Fruit fly (Drosophila melanogaster) whole organism, adult: Measurements from ENCODE around the gene CG14022.

ENCODE experiments used
- CG11617 ChIP-seq: fragments of 200-800 bp; sonication (Bioruptor generic); optimal IDR thresholded peaks from 2 replicates; lab custom pipeline; 2017; ENCODE audit warnings: mild to moderate bottlenecking, missing biosample characterization, missing genetic modification reagents, missing genetic modification characterization
- CG12768 ChIP-seq: fragments of 200-800 bp; sonication (Bioruptor generic); optimal IDR thresholded peaks from 2 replicates; lab custom pipeline; 2017; ENCODE audit warnings: missing biosample characterization, missing genetic modification characterization, mild to moderate bottlenecking, moderate library complexity, missing genetic modification reagents
- CG14711 ChIP-seq: fragments of 200-800 bp; sonication (Bioruptor generic); optimal IDR thresholded peaks from 2 replicates; lab custom pipeline; 2018; ENCODE audit warnings: missing biosample characterization, mild to moderate bottlenecking, missing genetic modification characterization, moderate library complexity
- CG1620 ChIP-seq: fragments of 200-800 bp; sonication (Bioruptor generic); optimal IDR thresholded peaks from 2 replicates; lab custom pipeline; 2016; ENCODE audit warnings: missing biosample characterization, missing genetic modification characterization
- CG33017 ChIP-seq: fragments of 200-800 bp; sonication (Bioruptor generic); optimal IDR thresholded peaks from 2 replicates; lab custom pipeline; 2018; ENCODE audit warnings: missing biosample characterization, mild to moderate bottlenecking, missing genetic modification characterization, moderate library complexity
- CG5204 ChIP-seq: fragments of 200-800 bp; sonication (Bioruptor generic); optimal IDR thresholded peaks from 2 replicates; lab custom pipeline; 2016; ENCODE audit warnings: missing biosample characterization, missing genetic modification characterization
- CG7045 ChIP-seq: fragments of 200-800 bp; sonication (Bioruptor generic); optimal IDR thresholded peaks from 2 replicates; lab custom pipeline; 2017; ENCODE audit warnings: missing biosample characterization, mild to moderate bottlenecking, missing genetic modification characterization
- CG7101 ChIP-seq: fragments of 200-800 bp; sonication (Bioruptor generic); optimal IDR thresholded peaks from 2 replicates; lab custom pipeline; 2018; ENCODE audit warnings: missing biosample characterization, mild to moderate bottlenecking, missing genetic modification characterization, moderate library complexity
- Clk ChIP-seq: fragments of 200-800 bp; sonication (Bioruptor generic); optimal IDR thresholded peaks from 2 replicates; lab custom pipeline; 2017; ENCODE audit warnings: missing biosample characterization, missing genetic modification characterization
- Crg-1 ChIP-seq: fragments of 200-800 bp; sonication (Bioruptor generic); optimal IDR thresholded peaks from 2 replicates; lab custom pipeline; 2016; ENCODE audit warnings: missing biosample characterization, missing genetic modification characterization
- Hr96 ChIP-seq: fragments of 200-800 bp; sonication (Bioruptor generic); optimal IDR thresholded peaks from 2 replicates; lab custom pipeline; 2016; ENCODE audit warnings: missing biosample characterization, missing genetic modification characterization
- Mnt ChIP-seq: fragments of 200-800 bp; sonication (Bioruptor generic); optimal IDR thresholded peaks from 2 replicates; lab custom pipeline; 2016; ENCODE audit warnings: missing biosample characterization, mild to moderate bottlenecking, missing genetic modification characterization
- bab1 ChIP-seq: fragments of 200-800 bp; sonication (Bioruptor generic); optimal IDR thresholded peaks from 3 replicates; lab custom pipeline; 2019; ENCODE audit warnings: missing biosample characterization, mild to moderate bottlenecking, missing genetic modification characterization, moderate library complexity
- cic ChIP-seq: fragments of 200-800 bp; sonication (Bioruptor generic); optimal IDR thresholded peaks from 2 replicates; lab custom pipeline; 2017; ENCODE audit warnings: missing biosample characterization, mild to moderate bottlenecking, missing genetic modification characterization, moderate library complexity
- cnc ChIP-seq, 2 experiments: fragments of >200 bp; optimal IDR thresholded peaks; 2 replicates each; lab custom pipeline; 2017
- kay ChIP-seq: fragments of 200-800 bp; sonication (Bioruptor generic); peaks from one replicate; lab custom pipeline; 2016; ENCODE audit warnings: missing biosample characterization, missing genetic modification characterization, borderline replicate concordance
- ovo ChIP-seq: fragments of 200-800 bp; sonication (Bioruptor generic); optimal IDR thresholded peaks from 2 replicates; lab custom pipeline; 2016; ENCODE audit warnings: missing biosample characterization, missing genetic modification characterization
- pad ChIP-seq: fragments of 200-800 bp; sonication (Bioruptor generic); optimal IDR thresholded peaks from 3 replicates; lab custom pipeline; 2017; ENCODE audit warnings: missing biosample characterization, missing genetic modification characterization, mild to moderate bottlenecking, moderate library complexity, missing genetic modification reagents
- tj ChIP-seq: fragments of 200-800 bp; sonication (Bioruptor generic); optimal IDR thresholded peaks from 3 replicates; lab custom pipeline; 2017; ENCODE audit warnings: missing biosample characterization, mild to moderate bottlenecking, missing genetic modification characterization, moderate library complexity
- toe ChIP-seq: fragments of 200-800 bp; sonication (Bioruptor generic); optimal IDR thresholded peaks from 2 replicates; lab custom pipeline; 2016; ENCODE audit warnings: missing biosample characterization, missing genetic modification characterization

The CG14022 gene

DNA sequence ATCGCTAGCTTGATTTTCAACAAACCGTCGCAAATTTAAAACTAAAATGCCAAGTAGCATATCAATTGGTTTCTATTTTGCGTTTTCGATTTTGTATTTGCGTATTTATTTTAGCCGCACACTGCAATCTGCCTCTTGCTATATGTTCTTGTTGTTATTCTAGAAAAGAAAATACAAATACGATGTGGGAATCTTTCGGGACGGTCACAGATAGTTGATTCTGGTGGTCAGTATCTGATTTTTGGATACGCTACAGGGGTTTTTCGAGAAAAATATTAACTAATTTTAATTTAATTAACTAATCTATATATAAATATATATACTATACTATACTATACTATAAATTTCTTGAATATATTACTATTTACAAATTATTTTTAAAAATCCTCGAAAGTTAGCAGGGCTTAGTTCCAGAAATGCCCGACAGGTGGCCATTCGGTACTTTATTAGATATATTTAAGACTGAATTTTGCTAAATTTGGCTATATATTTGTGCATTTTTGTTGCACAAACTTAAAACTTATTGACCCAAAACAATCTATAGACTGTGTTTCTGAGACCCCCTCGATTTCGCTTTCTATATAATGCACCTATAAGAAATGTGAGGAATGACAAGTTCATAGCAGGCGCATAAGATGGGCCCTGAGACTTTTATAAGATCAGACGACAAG, at the start of gene CG14022:
CG14022 (minus strand) TSS at position 51 of the 671 bp plus-strand sequence.
- TF ChIP-seq Mnt (no peak), CG5204 (GFP tag; lab: Kevin White, UChicago) (no peak), Crg-1 (no peak), CG14711 (tag; lab: Kevin White, UChicago) (no peak)

dm6 chr2L:5376442-5376841, 47.8 kb upstream of the CG14022 start:
- no peak for TF ChIP-seq CG1620
- TF ChIP-seq CG7101 (tag; lab: Kevin White, UChicago): no peak
- no peak for TF ChIP-seq CG7045 (GFP tag; lab: Kevin White, UChicago)
- no peak for TF ChIP-seq Hr96
- TF ChIP-seq CG33017 (tag; lab: Kevin White, UChicago): no peak
- TF ChIP-seq CG5204 (GFP tag; lab: Kevin White, UChicago): no peak
- no peak for TF ChIP-seq CG14711 (tag; lab: Kevin White, UChicago)
- no peak for TF ChIP-seq Clk (GFP tag; lab: Kevin White, UChicago)
- no peak for TF ChIP-seq CG11617
- TF ChIP-seq Mnt: no peak

dm6 chr2L:5374989-5375388, 46.3 kb upstream of the CG14022 start:
- TF ChIP-seq kay (GFP tag; lab: Kevin White, UChicago): no peak

dm6 chr2L:5374216-5374615, 45.5 kb upstream of the CG14022 start:
- TF ChIP-seq ovo (GFP tag; lab: Kevin White, UChicago) (no peak), CG14711 (tag; lab: Kevin White, UChicago) (no peak), Clk (GFP tag; lab: Kevin White, UChicago) (no peak), CG1620 (no peak), CG5204 (GFP tag; lab: Kevin White, UChicago) (no peak), cic (GFP tag; lab: Kevin White, UChicago) (no peak), kay (GFP tag; lab: Kevin White, UChicago) (no peak), CG7045 (GFP tag; lab: Kevin White, UChicago) (no peak), toe (no peak), Crg-1 (no peak), CG11617 (no peak), Mnt (no peak), CG33017 (tag; lab: Kevin White, UChicago) (no peak), CG12768 (no peak), cnc (optimal IDR thresholded peaks at IDR 0.05; lab: Kevin White, UChicago) (no peak), Hr96 (no peak), bab1 (GFP tag; lab: Kevin White, UChicago) (no peak)

DNA sequence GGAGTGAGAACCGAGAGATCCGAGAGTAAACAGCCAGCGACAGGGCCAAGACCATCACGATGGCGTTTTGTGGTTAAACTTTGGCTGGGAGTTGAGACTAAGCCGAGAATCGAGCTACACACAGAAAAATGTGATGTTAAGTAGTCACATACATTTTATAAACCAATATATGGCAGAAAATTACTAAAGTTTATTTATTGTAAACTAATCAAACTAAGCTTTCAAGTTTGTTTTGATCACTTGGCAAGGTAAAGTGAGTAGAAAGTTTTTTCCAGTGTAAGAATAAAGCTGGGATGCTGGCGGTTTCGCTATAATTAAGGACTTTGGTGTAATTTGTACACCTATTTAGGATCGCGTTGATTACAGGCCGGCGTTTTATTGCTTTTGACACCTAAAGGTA, 43.9 kb upstream of the CG14022 start:
- no peak for TF ChIP-seq cnc (optimal IDR thresholded peaks at IDR 0.05; lab: Kevin White, UChicago)
- no peak for TF ChIP-seq cic (GFP tag; lab: Kevin White, UChicago)
- no peak for TF ChIP-seq CG1620
- no peak for TF ChIP-seq CG7045 (GFP tag; lab: Kevin White, UChicago)
- TF ChIP-seq Clk (GFP tag; lab: Kevin White, UChicago): no peak
- no peak for TF ChIP-seq CG7101 (tag; lab: Kevin White, UChicago)
- no peak for TF ChIP-seq CG5204 (GFP tag; lab: Kevin White, UChicago)

- no peak for TF ChIP-seq Hr96
- no peak for TF ChIP-seq tj (GFP tag; lab: Kevin White, UChicago)
- TF ChIP-seq cnc (optimal IDR thresholded peaks at IDR 0.05; lab: Kevin White, UChicago): no peak
- TF ChIP-seq pad (GFP tag; lab: Kevin White, UChicago): no peak
- no peak for TF ChIP-seq ovo (GFP tag; lab: Kevin White, UChicago)
- no peak for TF ChIP-seq Clk (GFP tag; lab: Kevin White, UChicago)
- no peak for TF ChIP-seq bab1 (GFP tag; lab: Kevin White, UChicago)
- TF ChIP-seq Crg-1: no peak
- TF ChIP-seq cic (GFP tag; lab: Kevin White, UChicago): no peak
- TF ChIP-seq CG14711 (tag; lab: Kevin White, UChicago): no peak
- TF ChIP-seq Mnt: no peak
- TF ChIP-seq CG11617: no peak
- TF ChIP-seq toe: no peak
- TF ChIP-seq CG5204 (GFP tag; lab: Kevin White, UChicago): no peak
- no peak for TF ChIP-seq CG12768
- no peak for TF ChIP-seq CG7101 (tag; lab: Kevin White, UChicago)
- no peak for TF ChIP-seq kay (GFP tag; lab: Kevin White, UChicago)
Measured at dm6 chr2L:5367983-5368382, 39.3 kb upstream of the CG14022 start.

DNA sequence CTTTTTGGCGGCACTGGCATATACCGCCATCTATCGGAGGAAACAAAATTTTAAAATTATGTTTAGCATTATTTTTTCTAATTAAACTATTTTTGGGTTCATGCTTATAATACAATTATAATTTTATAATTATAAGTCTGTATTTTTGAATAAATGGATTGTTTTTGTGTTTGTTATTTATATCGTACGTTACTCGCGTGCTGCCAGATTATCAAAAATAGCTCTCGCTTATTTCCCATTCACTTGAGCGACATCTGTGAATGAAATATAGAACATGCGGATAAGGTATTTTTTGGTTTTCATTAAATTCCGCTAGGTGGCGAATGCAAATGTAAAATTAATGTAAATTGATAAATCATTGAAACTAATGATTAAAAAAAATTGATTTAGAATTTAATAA, 37.2 kb upstream of the CG14022 start:
- TF ChIP-seq tj (GFP tag; lab: Kevin White, UChicago): no peak
- TF ChIP-seq CG11617: no peak
- no peak for TF ChIP-seq cic (GFP tag; lab: Kevin White, UChicago)
- no peak for TF ChIP-seq CG33017 (tag; lab: Kevin White, UChicago)
- no peak for TF ChIP-seq Hr96
- TF ChIP-seq Crg-1: no peak
- no peak for TF ChIP-seq Mnt
- TF ChIP-seq CG7045 (GFP tag; lab: Kevin White, UChicago): no peak
- TF ChIP-seq bab1 (GFP tag; lab: Kevin White, UChicago): no peak
- no peak for TF ChIP-seq toe
- no peak for TF ChIP-seq CG14711 (tag; lab: Kevin White, UChicago)
- TF ChIP-seq pad (GFP tag; lab: Kevin White, UChicago): no peak
- no peak for TF ChIP-seq ovo (GFP tag; lab: Kevin White, UChicago)
- no peak for TF ChIP-seq CG7101 (tag; lab: Kevin White, UChicago)
- no peak for TF ChIP-seq kay (GFP tag; lab: Kevin White, UChicago)
- TF ChIP-seq cnc (optimal IDR thresholded peaks at IDR 0.05; lab: Kevin White, UChicago): no peak
- TF ChIP-seq Clk (GFP tag; lab: Kevin White, UChicago): no peak
- no peak for TF ChIP-seq CG1620
- TF ChIP-seq CG5204 (GFP tag; lab: Kevin White, UChicago): no peak
- TF ChIP-seq CG12768: no peak
